Worm (Caenorhabditis elegans) whole organism, L1 larva: ENCODE measurements around the gene C04B4.4.

Experiments
- C04F5.9 ChIP-seq: sonication (generic microtip); optimal IDR thresholded peaks from 2 replicates; lab custom pipeline; 2016; ENCODE audit warnings: missing genetic modification characterization, missing compliant biosample characterization
- C16A3.4 ChIP-seq: fragments of 150-350 bp; optimal IDR thresholded peaks from 2 replicates; lab custom pipeline; 2014; ENCODE audit warnings: missing biosample characterization, missing genetic modification characterization
- F16B12.6 ChIP-seq: fragments of 150-350 bp; optimal IDR thresholded peaks from 2 replicates; lab custom pipeline; 2014; ENCODE audit warnings: missing biosample characterization, missing genetic modification characterization
- aha-1 ChIP-seq: fragments of 150-350 bp; optimal IDR thresholded peaks from 2 replicates; lab custom pipeline; 2014; ENCODE audit warnings: missing biosample characterization, missing genetic modification characterization
- ceh-82 ChIP-seq, 3 experiments: fragments of 150-350 bp in 1 of 3; sonication (generic microtip) in 2 of 3; optimal IDR thresholded peaks; 2 replicates each; lab custom pipeline; 2014 to 2017; ENCODE audit warnings: missing biosample characterization in 3 of 3, missing genetic modification characterization in 3 of 3
- dpl-1 ChIP-seq, 3 experiments: fragments of 150-350 bp in 2 of 3; sonication (generic microtip) in 1 of 3; optimal IDR thresholded peaks; 2 replicates each; lab custom pipeline; 2014 to 2017; ENCODE audit warnings: missing biosample characterization in 3 of 3, missing genetic modification characterization in 3 of 3, missing genetic modification reagents in 3 of 3
- dsc-1 ChIP-seq: sonication (generic microtip); optimal IDR thresholded peaks from 2 replicates; lab custom pipeline; 2016; ENCODE audit warnings: mild to moderate bottlenecking, missing genetic modification characterization, missing compliant biosample characterization
- efl-1 ChIP-seq, 4 experiments: fragments of 150-350 bp; optimal IDR thresholded peaks in 3 of 4; peaks in 1 of 4; 1 replicate in 1 of 4; 2 replicates in 3 of 4; lab custom pipeline; 2014; ENCODE audit warnings: missing biosample characterization in 2 of 4, missing genetic modification characterization in 2 of 4, missing genetic modification reagents in 2 of 4
- efl-3 ChIP-seq: fragments of 200-800 bp; sonication (Bioruptor generic); optimal IDR thresholded peaks from 2 replicates; lab custom pipeline; 2018; ENCODE audit warnings: mild to moderate bottlenecking, missing genetic modification characterization, missing compliant biosample characterization
- egl-27 ChIP-seq, 2 experiments: fragments of 150-350 bp in 1 of 2; sonication (generic microtip); optimal IDR thresholded peaks; 3 replicates each; lab custom pipeline; 2017 to 2018; ENCODE audit warnings: missing biosample characterization in 2 of 2, missing genetic modification characterization in 2 of 2, missing genetic modification reagents in 2 of 2
- elt-2 ChIP-seq: sonication (generic microtip); optimal IDR thresholded peaks from 2 replicates; lab custom pipeline; 2016; ENCODE audit warnings: missing genetic modification characterization, mild to moderate bottlenecking, inconsistent platforms, missing compliant biosample characterization, missing genetic modification reagents
- elt-3 ChIP-seq, 6 experiments: fragments of 150-350 bp in 1 of 6; sonication (generic microtip); optimal IDR thresholded peaks; 2 replicates each; lab custom pipeline; 2017 to 2018; ENCODE audit warnings: missing biosample characterization in 6 of 6, missing genetic modification characterization in 6 of 6, inconsistent platforms in 1 of 6
- ets-5 ChIP-seq: fragments of 200-800 bp; sonication (Bioruptor generic); IDR thresholded peaks from 2 replicates; pipeline ENCODE4 v1.3.6; 2022; ENCODE audit warnings: missing genetic modification characterization, missing compliant biosample characterization
- fkh-10 ChIP-seq: sonication (generic microtip); optimal IDR thresholded peaks from 2 replicates; lab custom pipeline; 2017; ENCODE audit warnings: missing biosample characterization, missing genetic modification reagents, missing genetic modification characterization
- fkh-4 ChIP-seq: sonication (generic microtip); optimal IDR thresholded peaks from 2 replicates; lab custom pipeline; 2016; ENCODE audit warnings: missing compliant biosample characterization, missing genetic modification characterization, borderline replicate concordance
- fkh-8 ChIP-seq: sonication (generic microtip); optimal IDR thresholded peaks from 2 replicates; lab custom pipeline; 2016; ENCODE audit warnings: mild to moderate bottlenecking, missing genetic modification characterization, missing compliant biosample characterization
- hlh-17 ChIP-seq: fragments of 200-800 bp; sonication (Bioruptor generic); optimal IDR thresholded peaks from 2 replicates; lab custom pipeline; 2018; ENCODE audit warnings: missing genetic modification characterization, mild to moderate bottlenecking, missing compliant biosample characterization, moderate library complexity, borderline replicate concordance
- hlh-4 ChIP-seq: sonication (generic microtip); optimal IDR thresholded peaks from 2 replicates; lab custom pipeline; 2016; ENCODE audit warnings: mild to moderate bottlenecking, missing genetic modification characterization, missing compliant biosample characterization
- lin-39 ChIP-seq: fragments of 150-350 bp; optimal IDR thresholded peaks from 2 replicates; lab custom pipeline; 2014; ENCODE audit warnings: missing biosample characterization, missing genetic modification reagents, missing genetic modification characterization
- lsy-2 ChIP-seq, 2 experiments: fragments of 150-350 bp; optimal IDR thresholded peaks; 2 replicates each; lab custom pipeline; 2014; ENCODE audit warnings: missing biosample characterization in 2 of 2, missing genetic modification characterization in 2 of 2
- mab-9 ChIP-seq: fragments of 200-800 bp; sonication (Bioruptor generic); IDR thresholded peaks from 2 replicates; pipeline ENCODE4 v1.3.6; 2022; ENCODE audit warnings: missing genetic modification reagents, missing genetic modification characterization, missing compliant biosample characterization
- nhr-12 ChIP-seq: sonication (generic microtip); optimal IDR thresholded peaks from 2 replicates; lab custom pipeline; 2017; ENCODE audit warnings: missing biosample characterization, missing genetic modification characterization
- nhr-19 ChIP-seq: fragments of 200-800 bp; sonication (Bioruptor generic); conservative IDR thresholded peaks from 2 replicates; pipeline ENCODE4 v1.3.6; 2022; ENCODE audit warnings: missing genetic modification characterization, missing compliant biosample characterization
- nhr-47 ChIP-seq: sonication (generic microtip); optimal IDR thresholded peaks from 2 replicates; lab custom pipeline; 2016; ENCODE audit warnings: mild to moderate bottlenecking, missing genetic modification characterization, moderate library complexity, missing compliant biosample characterization
- nhr-71 ChIP-seq: sonication (generic microtip); optimal IDR thresholded peaks from 2 replicates; lab custom pipeline; 2016; ENCODE audit warnings: mild to moderate bottlenecking, missing genetic modification characterization, moderate library complexity, missing compliant biosample characterization
- nhr-76 ChIP-seq: sonication (generic microtip); optimal IDR thresholded peaks from 2 replicates; lab custom pipeline; 2017; ENCODE audit warnings: missing biosample characterization, missing genetic modification characterization
- nhr-90 ChIP-seq: sonication (generic microtip); optimal IDR thresholded peaks from 2 replicates; lab custom pipeline; 2016; ENCODE audit warnings: mild to moderate bottlenecking, missing genetic modification characterization, missing compliant biosample characterization; ENCODE audit not compliant: poor library complexity
- pax-3 ChIP-seq: fragments of 200-800 bp; sonication (Bioruptor generic); optimal IDR thresholded peaks from 2 replicates; lab custom pipeline; 2018; ENCODE audit warnings: mild to moderate bottlenecking, missing genetic modification characterization, moderate library complexity, missing compliant biosample characterization
- pqm-1 ChIP-seq: sonication (generic microtip); optimal IDR thresholded peaks from 3 replicates; lab custom pipeline; 2017; ENCODE audit warnings: missing biosample characterization, missing genetic modification characterization
- rnt-1 ChIP-seq: sonication (generic microtip); optimal IDR thresholded peaks from 2 replicates; lab custom pipeline; 2016; ENCODE audit warnings: mild to moderate bottlenecking, missing genetic modification characterization, moderate library complexity, missing compliant biosample characterization
- skn-1 ChIP-seq: fragments of 150-350 bp; optimal IDR thresholded peaks from 2 replicates; lab custom pipeline; 2014; ENCODE audit warnings: missing biosample characterization, missing genetic modification characterization
- snpc-4 ChIP-seq: fragments of 150-350 bp; optimal IDR thresholded peaks from 2 replicates; lab custom pipeline; 2014; ENCODE audit warnings: missing biosample characterization, missing genetic modification characterization
- sup-37 ChIP-seq: fragments of 200-800 bp; sonication (Bioruptor generic); optimal IDR thresholded peaks from 2 replicates; lab custom pipeline; 2018; ENCODE audit warnings: mild to moderate bottlenecking, missing genetic modification characterization, missing compliant biosample characterization
- tbx-2 ChIP-seq: sonication (generic microtip); optimal IDR thresholded peaks from 2 replicates; lab custom pipeline; 2016; ENCODE audit warnings: missing genetic modification characterization, missing compliant biosample characterization
- unc-30 ChIP-seq: sonication (generic microtip); optimal IDR thresholded peaks from 2 replicates; lab custom pipeline; 2017; ENCODE audit warnings: missing biosample characterization, missing genetic modification characterization
- ztf-11 ChIP-seq, 2 experiments: sonication (generic microtip); optimal IDR thresholded peaks; 2 replicates each; lab custom pipeline; 2016 to 2017; ENCODE audit warnings: missing genetic modification characterization in 2 of 2, missing biosample characterization in 1 of 2, missing compliant biosample characterization in 1 of 2
- ztf-4 ChIP-seq: fragments of 150-350 bp; optimal IDR thresholded peaks from 2 replicates; lab custom pipeline; 2014; ENCODE audit warnings: missing biosample characterization, missing genetic modification characterization

The C04B4.4 gene

ce11 chrX:12323439-12323838 is 32.8 kb downstream of the C04B4.4 start, which contains the start of gene srd-40:
Gene srd-40, plus strand, starts transcription at chrX:12323739.
- TF ChIP-seq fkh-8 (tag; lab: Kevin White, UChicago) (peak; percentile 44), pqm-1 (tag; lab: Kevin White, UChicago) (no peak), hlh-4 (peak; percentile 19), F16B12.6 (tag; lab: Kevin White, UChicago) (no peak)

DNA sequence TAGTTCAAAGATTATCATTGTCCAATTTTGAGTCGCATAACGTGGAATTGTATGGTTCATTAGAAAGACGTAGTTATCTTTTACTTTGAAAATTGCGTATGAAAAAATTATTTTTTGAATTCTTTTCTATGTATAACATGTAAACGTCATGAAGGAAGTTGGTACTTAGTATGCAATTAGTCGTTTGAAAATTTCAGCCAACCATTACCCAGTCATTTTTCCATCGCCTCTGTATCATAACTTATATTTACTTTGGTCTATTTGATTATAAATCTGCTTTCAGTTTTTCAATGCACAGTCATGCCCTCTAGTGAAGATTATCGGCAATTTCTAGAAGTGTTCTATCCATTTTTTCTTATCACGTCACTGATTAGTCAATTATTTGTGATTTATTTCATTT is 35.8 kb downstream of the C04B4.4 start, which contains the start of gene srd-41:
srd-41 (plus strand) TSS at position 301 of the 400 bp plus-strand sequence.
- no peak for TF ChIP-seq snpc-4 (tag; lab: Kevin White, UChicago)
- TF ChIP-seq nhr-76 (tag; lab: Kevin White, UChicago), result no peak
- TF ChIP-seq nhr-12 (tag; lab: Kevin White, UChicago), result no peak
- no peak for TF ChIP-seq tbx-2
- TF ChIP-seq rnt-1, result no peak
- TF ChIP-seq fkh-4 (tag; lab: Kevin White, UChicago), result no peak
- TF ChIP-seq hlh-17, result no peak
- TF ChIP-seq nhr-90 (tag; lab: Kevin White, UChicago), result no peak

- TF ChIP-seq ztf-11 (tag; optimal IDR thresholded peaks at IDR 0.05; lab: Kevin White, UChicago) (no peak), C16A3.4 (tag; lab: Kevin White, UChicago) (no peak), aha-1 (tag; lab: Kevin White, UChicago) (no peak), F16B12.6 (tag; lab: Kevin White, UChicago) (no peak), nhr-47 (tag; lab: Kevin White, UChicago) (no peak), dsc-1 (tag; lab: Kevin White, UChicago) (no peak), fkh-4 (tag; lab: Kevin White, UChicago) (no peak), tbx-2 (no peak), ceh-82 (tag; optimal IDR thresholded peaks at IDR 0.05; lab: Kevin White, UChicago) (no peak), efl-3 (no peak), ztf-4 (tag; lab: Kevin White, UChicago) (no peak), ets-5 (no peak), mab-9 (GFP tag; lab: Robert Waterston, UW) (no peak), dpl-1 (GFP tag; optimal IDR thresholded peaks at IDR 0.05; lab: Kevin White, UChicago) (no peak), pax-3 (tag; lab: Kevin White, UChicago) (no peak), efl-1 (optimal IDR thresholded peaks at IDR 0.05; lab: Kevin White, UChicago) (no peak), efl-1 (GFP tag; optimal IDR thresholded peaks at IDR 0.05 in 1 of 2; lab: Kevin White, UChicago) (no peak), fkh-10 (GFP tag; lab: Kevin White, UChicago) (no peak), skn-1 (no peak)
Observed at ce11 chrX:12328676-12329075, 38.0 kb downstream of the C04B4.4 start, which contains the start of gene srd-45. Gene srd-45, plus strand, starts transcription at chrX:12328976.

ce11 chrX:12331795-12332194 is 41.2 kb downstream of the C04B4.4 start, which contains the start of gene srd-46:
Gene srd-46, plus strand, starts transcription at chrX:12332095.
- no peak for TF ChIP-seq unc-30 (tag; lab: Kevin White, UChicago)
- peak; percentile 18 for TF ChIP-seq nhr-71
- TF ChIP-seq, all 84 proteins: peak for 1

DNA sequence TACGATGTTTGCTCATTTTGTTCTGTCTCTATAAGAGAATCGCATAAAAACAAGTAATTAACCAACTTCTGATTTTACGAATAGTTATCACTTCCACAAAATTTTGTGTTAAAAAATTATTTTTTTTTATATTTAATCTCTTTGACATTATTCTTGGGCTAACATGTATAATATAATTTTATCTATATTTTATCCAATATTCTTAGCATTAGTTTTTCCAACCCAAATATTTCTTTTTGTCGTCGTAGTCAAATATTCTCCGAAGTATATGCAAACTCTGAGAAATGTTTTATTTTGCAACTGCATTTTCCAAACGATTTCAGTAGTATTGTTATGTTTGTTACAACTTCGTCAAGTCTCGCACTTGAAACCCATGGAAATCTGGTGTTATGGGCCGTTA is 42.8 kb downstream of the C04B4.4 start, which contains the start of gene srd-47:
srd-47 (plus strand) TSS at position 164 of the 400 bp plus-strand sequence.
- no peak for TF ChIP-seq efl-1 (optimal IDR thresholded peaks at IDR 0.05; lab: Kevin White, UChicago)
- TF ChIP-seq efl-1 (GFP tag; optimal IDR thresholded peaks at IDR 0.05 in 1 of 2; lab: Kevin White, UChicago), result peak in 1 of 2 experiments; percentile 70
- TF ChIP-seq lin-39 (tag; lab: Kevin White, UChicago), result no peak

DNA sequence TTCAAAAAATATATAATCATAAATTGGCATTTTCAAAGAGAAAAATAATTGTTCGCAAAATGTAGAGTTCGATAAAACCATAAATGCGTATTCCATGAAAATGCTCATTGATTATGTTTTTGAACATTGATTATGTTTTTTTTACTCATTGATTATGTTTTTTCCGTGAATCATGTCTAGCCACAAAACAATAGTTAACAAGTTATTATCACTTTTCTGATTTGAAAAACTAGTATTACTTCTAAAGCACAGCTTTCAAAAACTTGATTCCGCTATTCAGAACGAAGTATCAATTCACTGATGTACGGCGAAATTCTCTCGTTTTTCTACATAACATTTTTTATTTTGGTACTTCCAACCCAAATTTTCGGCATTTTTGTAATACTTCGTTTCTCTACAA is 45.2 kb downstream of the C04B4.4 start, which contains the start of gene srd-48:
srd-48 (plus strand) TSS at position 301 of the 400 bp plus-strand sequence.
- TF ChIP-seq elt-2 (tag; lab: Kevin White, UChicago), result no peak
- TF ChIP-seq ceh-82 (tag; optimal IDR thresholded peaks at IDR 0.05; lab: Kevin White, UChicago), result no peak
- no peak for TF ChIP-seq pqm-1 (tag; lab: Kevin White, UChicago)
- no peak for TF ChIP-seq dsc-1 (tag; lab: Kevin White, UChicago)
- TF ChIP-seq sup-37 (GFP tag; lab: Kevin White, UChicago), result no peak
- no peak for TF ChIP-seq egl-27 (tag; optimal IDR thresholded peaks at IDR 0.05; lab: Kevin White, UChicago)
- TF ChIP-seq lsy-2 (tag; optimal IDR thresholded peaks at IDR 0.05; lab: Kevin White, UChicago), result no peak
- no peak for TF ChIP-seq C04F5.9 (tag; lab: Kevin White, UChicago)
- no peak for TF ChIP-seq nhr-12 (tag; lab: Kevin White, UChicago)
- TF ChIP-seq elt-3 (tag; optimal IDR thresholded peaks at IDR 0.05; lab: Kevin White, UChicago), result no peak
- no peak for TF ChIP-seq F16B12.6 (tag; lab: Kevin White, UChicago)
- TF ChIP-seq nhr-19 (GFP tag; lab: Robert Waterston, UW), result no peak
